Worm (Caenorhabditis elegans) whole organism, L4/young adult: Measurements from ENCODE around the gene C25D7.15.

ENCODE experiments used
- W03F9.2 ChIP-seq: fragments of 150-350 bp; optimal IDR thresholded peaks from 2 replicates; lab custom pipeline; 2014; ENCODE audit warnings: missing biosample characterization, missing genetic modification characterization
- dao-5 ChIP-seq: sonication (generic microtip); optimal IDR thresholded peaks from 2 replicates; lab custom pipeline; 2016; ENCODE audit warnings: missing genotype, missing genetic modification characterization, moderate library complexity, missing compliant biosample characterization
- him-1 ChIP-seq: sonication (generic microtip); optimal IDR thresholded peaks from 2 replicates; lab custom pipeline; 2016; ENCODE audit warnings: missing genotype, missing genetic modification reagents, missing genetic modification characterization, missing compliant biosample characterization

DNA sequence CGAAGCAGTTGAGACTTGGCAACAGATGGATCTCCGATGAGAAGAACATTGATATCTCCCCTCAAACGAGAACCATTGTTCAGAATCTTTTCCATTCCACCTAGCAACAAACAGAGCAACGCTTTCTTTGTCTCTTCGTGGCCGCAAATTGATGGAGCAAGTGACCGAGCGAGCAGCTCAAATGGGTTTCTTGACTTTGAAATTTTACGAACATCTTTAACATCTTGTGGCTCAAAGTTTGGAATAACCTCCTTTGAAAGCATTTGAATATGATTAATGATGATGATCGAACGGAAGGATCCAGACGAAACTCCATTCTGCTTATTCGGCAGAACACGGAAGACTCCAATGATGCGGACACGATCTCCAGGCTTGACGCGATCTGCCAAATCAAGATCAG is 1.2 kb upstream of the C25D7.15 start:
- TF ChIP-seq him-1 = no peak
- no peak for TF ChIP-seq W03F9.2 (tag; lab: Kevin White, UChicago)
- TF ChIP-seq dao-5 (tag; lab: Kevin White, UChicago) = no peak
